Worm (Caenorhabditis elegans) whole organism, late embryonic: ENCODE measurements around the gene Y59H11AM.1.

Experiments
- gmeb-2 ChIP-seq: sonication (generic microtip); optimal IDR thresholded peaks from 2 replicates; lab custom pipeline; 2016; ENCODE audit warnings: missing genetic modification characterization, inconsistent platforms, missing compliant biosample characterization
- sox-4 ChIP-seq: sonication (generic microtip); optimal IDR thresholded peaks from 2 replicates; lab custom pipeline; 2017; ENCODE audit warnings: mild to moderate bottlenecking, missing genetic modification characterization, inconsistent platforms, missing compliant biosample characterization

ce11 chrIV:8611886-8612542 is 40.8 kb downstream of the Y59H11AM.1 start, which contains the start of the genes F42A9.17 and cyp-33E2:
- TF ChIP-seq sox-4 (tag; lab: Kevin White, UChicago) (no peak), gmeb-2 (tag; lab: Kevin White, UChicago) (no peak)
